Fruit fly (Drosophila melanogaster) whole organism, embryonic: ENCODE measurements around the gene CG43693.

Experiments
- Bgb ChIP-seq: fragments of 200-800 bp; sonication (Bioruptor generic); IDR thresholded peaks from 2 replicates; pipeline ENCODE4 v1.3.6; 2022; ENCODE audit warnings: missing biosample characterization, missing genetic modification characterization; ENCODE audit not compliant: partially characterized antibody
- CG13894 ChIP-seq: fragments of 200-800 bp; sonication (Bioruptor generic); optimal IDR thresholded peaks from 3 replicates; lab custom pipeline; 2018; ENCODE audit warnings: missing biosample characterization, mild to moderate bottlenecking, missing genetic modification characterization, moderate library complexity
- CG14860 ChIP-seq: fragments of 200-800 bp; sonication (Bioruptor generic); IDR thresholded peaks from 3 replicates; pipeline ENCODE4 v1.3.6; 2022; ENCODE audit warnings: missing biosample characterization, missing genetic modification characterization; ENCODE audit not compliant: partially characterized antibody
- CG15696 ChIP-seq: fragments of 200-800 bp; sonication (Bioruptor generic); optimal IDR thresholded peaks from 2 replicates; lab custom pipeline; 2019; ENCODE audit warnings: missing biosample characterization, mild to moderate bottlenecking, missing genetic modification characterization, moderate library complexity
- CG17359 ChIP-seq: fragments of 200-800 bp; sonication (Bioruptor generic); optimal IDR thresholded peaks from 3 replicates; lab custom pipeline; 2018; ENCODE audit warnings: missing biosample characterization, mild to moderate bottlenecking, missing genetic modification characterization, moderate library complexity
- CG18764 ChIP-seq: fragments of 200-800 bp; sonication (Bioruptor generic); optimal IDR thresholded peaks from 3 replicates; lab custom pipeline; 2016; ENCODE audit warnings: missing biosample characterization, missing genetic modification characterization
- CG34224 ChIP-seq: fragments of 200-800 bp; sonication (Bioruptor generic); IDR thresholded peaks from 3 replicates; pipeline ENCODE4 v1.3.6; 2022; ENCODE audit warnings: missing biosample characterization, missing genetic modification characterization; ENCODE audit not compliant: partially characterized antibody
- CG42726 ChIP-seq: fragments of 200-800 bp; sonication (Bioruptor generic); IDR thresholded peaks from 2 replicates; pipeline ENCODE4 v1.3.6; 2022; ENCODE audit warnings: missing biosample characterization, missing genetic modification characterization; ENCODE audit not compliant: partially characterized antibody
- CG6175 ChIP-seq: fragments of 200-800 bp; sonication (Bioruptor generic); IDR thresholded peaks from 3 replicates; pipeline ENCODE4 v1.3.6; 2022; ENCODE audit warnings: missing biosample characterization, missing genetic modification characterization
- CG8478 ChIP-seq: fragments of >200 bp; optimal IDR thresholded peaks from 2 replicates; lab custom pipeline; 2018
- CG8765 ChIP-seq: fragments of 200-800 bp; sonication (Bioruptor generic); IDR thresholded peaks from 2 replicates; pipeline ENCODE4 v1.3.6; 2022; ENCODE audit warnings: missing biosample characterization, missing genetic modification characterization
- CHES-1-like ChIP-seq: fragments of 200-800 bp; sonication (Bioruptor generic); optimal IDR thresholded peaks from 2 replicates; lab custom pipeline; 2016; ENCODE audit warnings: missing biosample characterization, missing genetic modification characterization
- D ChIP-seq, 2 experiments: fragments of 200-800 bp in 1 of 2; fragments of >200 bp in 1 of 2; sonication (Bioruptor generic) in 1 of 2; optimal IDR thresholded peaks; 2 replicates in 1 of 2; 3 replicates in 1 of 2; lab custom pipeline; 2017; ENCODE audit warnings: mild to moderate bottlenecking in 1 of 2, missing biosample characterization in 1 of 2, missing genetic modification characterization in 1 of 2, missing genetic modification reagents in 1 of 2
- Ets65A ChIP-seq: fragments of 200-800 bp; sonication (Bioruptor generic); peaks from one replicate; lab custom pipeline; 2016; ENCODE audit warnings: missing biosample characterization, missing genetic modification characterization
- HLH4C ChIP-seq: fragments of 200-800 bp; sonication (Bioruptor generic); IDR thresholded peaks from 3 replicates; pipeline ENCODE4 v1.3.6; 2022; ENCODE audit warnings: missing biosample characterization, missing genetic modification characterization; ENCODE audit not compliant: partially characterized antibody
- Hand ChIP-seq: fragments of 200-800 bp; sonication (Bioruptor generic); optimal IDR thresholded peaks from 2 replicates; lab custom pipeline; 2017; ENCODE audit warnings: mild to moderate bottlenecking, missing biosample characterization, missing genetic modification reagents, missing genetic modification characterization
- HmgD ChIP-seq: fragments of 200-800 bp; sonication (Bioruptor generic); optimal IDR thresholded peaks from 3 replicates; lab custom pipeline; 2016; ENCODE audit warnings: missing biosample characterization, missing genetic modification characterization
- Nf-YB ChIP-seq: fragments of 200-800 bp; sonication (Bioruptor generic); optimal IDR thresholded peaks from 3 replicates; lab custom pipeline; 2019; ENCODE audit warnings: missing biosample characterization, mild to moderate bottlenecking, missing genetic modification characterization, moderate library complexity
- Rfx ChIP-seq: fragments of 200-800 bp; sonication (Bioruptor generic); IDR thresholded peaks from 2 replicates; pipeline ENCODE4 v1.3.6; 2022; ENCODE audit warnings: missing biosample characterization, missing genetic modification characterization
- Trl ChIP-seq, 3 experiments: fragments of >200 bp in 2 of 3; fragments of 200-800 bp in 1 of 3; sonication (Bioruptor generic) in 1 of 3; optimal IDR thresholded peaks; 2 replicates in 1 of 3; 3 replicates in 2 of 3; lab custom pipeline; 2016 to 2017; ENCODE audit warnings: missing biosample characterization in 1 of 3, missing genetic modification characterization in 1 of 3
- ac ChIP-seq: fragments of 200-800 bp; sonication (Bioruptor generic); optimal IDR thresholded peaks from 3 replicates; lab custom pipeline; 2017; ENCODE audit warnings: missing biosample characterization, mild to moderate bottlenecking, missing genetic modification characterization
- bowl ChIP-seq: fragments of 200-800 bp; sonication (Bioruptor generic); IDR thresholded peaks from 2 replicates; pipeline ENCODE4 v1.3.6; 2022; ENCODE audit warnings: missing biosample characterization, missing genetic modification characterization
- cg ChIP-seq: fragments of 200-800 bp; sonication (Bioruptor generic); optimal IDR thresholded peaks from 3 replicates; lab custom pipeline; 2019; ENCODE audit warnings: missing biosample characterization, mild to moderate bottlenecking, missing genetic modification characterization, moderate library complexity
- chinmo ChIP-seq: fragments of 200-800 bp; sonication (Bioruptor generic); IDR thresholded peaks from 4 replicates; pipeline ENCODE4 v1.3.6; 2022; ENCODE audit warnings: missing biosample characterization, missing genetic modification characterization; ENCODE audit not compliant: partially characterized antibody
- corto ChIP-seq: fragments of 200-800 bp; sonication (Bioruptor generic); optimal IDR thresholded peaks from 2 replicates; lab custom pipeline; 2016; ENCODE audit warnings: missing biosample characterization, mild to moderate bottlenecking, missing genetic modification characterization, moderate library complexity
- fd102C ChIP-seq: fragments of 200-800 bp; sonication (Bioruptor generic); optimal IDR thresholded peaks from 2 replicates; lab custom pipeline; 2018; ENCODE audit warnings: missing biosample characterization, mild to moderate bottlenecking, missing genetic modification characterization, moderate library complexity
- ftz-f1 ChIP-seq: fragments of 200-800 bp; sonication (Bioruptor generic); optimal IDR thresholded peaks from 2 replicates; lab custom pipeline; 2016; ENCODE audit warnings: missing biosample characterization, missing genetic modification characterization
- gfzf ChIP-seq: fragments of 200-800 bp; sonication (Bioruptor generic); optimal IDR thresholded peaks from 2 replicates; lab custom pipeline; 2016; ENCODE audit warnings: missing biosample characterization, mild to moderate bottlenecking, missing genetic modification characterization, moderate library complexity
- kah ChIP-seq: fragments of 200-800 bp; sonication (Bioruptor generic); optimal IDR thresholded peaks from 2 replicates; lab custom pipeline; 2018; ENCODE audit warnings: missing biosample characterization, mild to moderate bottlenecking, missing genetic modification characterization
- klu ChIP-seq: fragments of 200-800 bp; sonication (Bioruptor generic); IDR thresholded peaks from 2 replicates; pipeline ENCODE4 v1.3.6; 2022; ENCODE audit warnings: missing biosample characterization, missing genetic modification characterization
- mld ChIP-seq: fragments of 200-800 bp; sonication (Bioruptor generic); IDR thresholded peaks from 3 replicates; pipeline ENCODE4 v1.3.6; 2022; ENCODE audit warnings: missing biosample characterization, missing genetic modification characterization; ENCODE audit not compliant: partially characterized antibody
- nerfin-2 ChIP-seq: fragments of 200-800 bp; sonication (Bioruptor generic); IDR thresholded peaks from 2 replicates; pipeline ENCODE4 v1.3.6; 2022; ENCODE audit warnings: missing biosample characterization, missing genetic modification characterization; ENCODE audit not compliant: partially characterized antibody
- nmo ChIP-seq: fragments of 200-800 bp; sonication (Bioruptor generic); optimal IDR thresholded peaks from 2 replicates; lab custom pipeline; 2018; ENCODE audit warnings: missing biosample characterization, mild to moderate bottlenecking, missing genetic modification characterization, moderate library complexity
- peb ChIP-seq: fragments of 200-800 bp; sonication (Bioruptor generic); IDR thresholded peaks from 2 replicates; pipeline ENCODE4 v1.3.6; 2022; ENCODE audit warnings: missing biosample characterization, missing genetic modification characterization
- pho ChIP-seq: fragments of 200-800 bp; sonication (Bioruptor generic); optimal IDR thresholded peaks from 2 replicates; lab custom pipeline; 2016; ENCODE audit warnings: missing biosample characterization, missing genetic modification characterization
- rib ChIP-seq: fragments of 200-800 bp; sonication (Bioruptor generic); IDR thresholded peaks from 2 replicates; pipeline ENCODE4 v1.3.6; 2022; ENCODE audit warnings: missing biosample characterization, missing genetic modification characterization
- sd ChIP-seq: fragments of 200-800 bp; sonication (Bioruptor generic); optimal IDR thresholded peaks from 3 replicates; lab custom pipeline; 2018; ENCODE audit warnings: missing biosample characterization, mild to moderate bottlenecking, missing genetic modification characterization, moderate library complexity
- sna ChIP-seq: fragments of 200-800 bp; sonication (Bioruptor generic); IDR thresholded peaks from 2 replicates; pipeline ENCODE4 v1.3.6; 2022; ENCODE audit warnings: missing biosample characterization, missing genetic modification characterization; ENCODE audit not compliant: partially characterized antibody
- sqz ChIP-seq: fragments of 200-800 bp; sonication (Bioruptor generic); optimal IDR thresholded peaks from 3 replicates; lab custom pipeline; 2018; ENCODE audit warnings: missing biosample characterization, mild to moderate bottlenecking, missing genetic modification characterization
- sr ChIP-seq: fragments of 200-800 bp; sonication (Bioruptor generic); IDR thresholded peaks from 3 replicates; pipeline ENCODE4 v1.3.6; 2022; ENCODE audit warnings: missing biosample characterization, missing genetic modification characterization
- tio ChIP-seq: fragments of 200-800 bp; sonication (Bioruptor generic); optimal IDR thresholded peaks from 2 replicates; lab custom pipeline; 2017; ENCODE audit warnings: missing biosample characterization, missing genetic modification characterization, inconsistent platforms
- tll ChIP-seq, 2 experiments: fragments of 200-800 bp in 1 of 2; fragments of >200 bp in 1 of 2; sonication (Bioruptor generic) in 1 of 2; optimal IDR thresholded peaks; 2 replicates each; lab custom pipeline; 2017 to 2019; ENCODE audit warnings: missing biosample characterization in 2 of 2, missing genetic modification characterization in 2 of 2, mild to moderate bottlenecking in 1 of 2, moderate library complexity in 1 of 2
- tup ChIP-seq: fragments of 200-800 bp; sonication (Bioruptor generic); optimal IDR thresholded peaks from 2 replicates; lab custom pipeline; 2016; ENCODE audit warnings: missing biosample characterization, mild to moderate bottlenecking, missing genetic modification characterization, moderate library complexity
- vnd ChIP-seq: fragments of 200-800 bp; sonication (Bioruptor generic); IDR thresholded peaks from 3 replicates; pipeline ENCODE4 v1.3.6; 2022; ENCODE audit warnings: missing biosample characterization, missing genetic modification characterization; ENCODE audit not compliant: partially characterized antibody
- vvl ChIP-seq: fragments of 200-800 bp; sonication (Bioruptor generic); IDR thresholded peaks from 2 replicates; pipeline ENCODE4 v1.3.6; 2022; ENCODE audit warnings: missing biosample characterization, missing genetic modification characterization
- z ChIP-seq: fragments of 200-800 bp; sonication (Bioruptor generic); IDR thresholded peaks from 3 replicates; pipeline ENCODE4 v1.3.6; 2022; ENCODE audit warnings: missing biosample characterization, missing genetic modification characterization

CG43693 gene

DNA sequence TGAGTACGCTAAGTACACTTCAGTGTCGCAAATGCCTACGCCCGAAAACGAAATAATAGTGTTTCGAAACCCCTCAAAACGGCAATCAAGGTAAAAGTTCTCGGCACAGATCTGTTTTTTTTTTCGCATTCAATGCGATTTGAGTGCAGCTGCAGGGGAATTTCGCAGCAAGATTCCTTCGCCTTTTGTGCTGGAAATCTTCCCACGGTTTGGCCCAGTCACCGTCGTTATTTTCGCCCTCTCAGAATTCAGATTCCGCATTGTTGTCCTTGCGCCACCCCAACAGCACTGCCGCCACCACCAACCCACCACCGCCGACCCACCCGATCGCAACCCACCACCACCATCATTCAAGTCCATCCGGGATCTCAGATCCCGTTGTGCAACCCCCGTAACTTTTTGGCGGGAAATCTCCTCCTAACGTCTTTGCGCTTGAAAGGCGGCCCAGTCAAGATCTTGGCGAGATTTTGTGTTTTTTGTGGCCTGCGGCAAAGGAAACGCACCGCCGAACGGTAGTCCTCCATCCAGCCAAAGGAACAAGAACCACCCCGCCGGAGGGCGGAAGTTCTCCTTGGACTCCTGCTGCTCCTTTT lies 39.5 kb downstream of the CG43693 start (continued):
- TF ChIP-seq klu (GFP tag; lab: Robert Waterston, UW) (peak; percentile 48; the same call in 1 of the 2 replicates), mld (GFP tag; lab: Robert Waterston, UW) (peak; percentile 80), fd102C (no peak), CG13894 (tag; lab: Kevin White, UChicago) (no peak), Bgb (GFP tag; lab: Robert Waterston, UW) (peak; percentile 76; the same call in 1 of the 2 replicates), sd (tag; lab: Kevin White, UChicago) (peak; percentile 81), nmo (GFP tag; lab: Kevin White, UChicago) (peak; percentile 26), CG42726 (GFP tag; lab: Robert Waterston, UW) (peak; percentile 73; the same call in 1 of the 2 replicates), sna (no peak), CG14860 (peak; percentile 73), HLH4C (GFP tag; lab: Robert Waterston, UW) (peak; percentile 53; the same call in 2 of the 3 replicates)

- peak; percentile 53 for TF ChIP-seq corto (GFP tag; lab: Kevin White, UChicago)
- TF ChIP-seq tll (GFP tag; optimal IDR thresholded peaks at IDR 0.05; lab: Kevin White, UChicago), result peak in 1 of 2 experiments; percentile 26
- 0 out of 3 replicates have a peak, but pooled peaks have one; percentile 45 for TF ChIP-seq vnd (GFP tag; lab: Robert Waterston, UW)
- TF ChIP-seq D (optimal IDR thresholded peaks at IDR 0.05; lab: Kevin White, UChicago), result peak; percentile 78
- TF ChIP-seq D (GFP tag; optimal IDR thresholded peaks at IDR 0.05; lab: Kevin White, UChicago), result no peak
- peak; percentile 38 for TF ChIP-seq Ets65A
- TF ChIP-seq CG15696, result no peak
- no peak for TF ChIP-seq tup (GFP tag; lab: Kevin White, UChicago)
- TF ChIP-seq Nf-YB (GFP tag; lab: Kevin White, UChicago), result peak; percentile 98
- TF ChIP-seq bowl, result no peak; the same call in 1 of the 2 replicates
- TF ChIP-seq sqz (GFP tag; lab: Kevin White, UChicago), result peak; percentile 98
- TF ChIP-seq CG18764 (GFP tag; lab: Kevin White, UChicago), result no peak
- TF ChIP-seq CG17359 (tag; lab: Kevin White, UChicago), result peak; percentile 0
- 0 out of 2 replicates have a peak, but pooled peaks have one; percentile 17 for TF ChIP-seq peb (GFP tag; lab: Robert Waterston, UW)
- TF ChIP-seq vvl, result peak; percentile 55; the same call in 1 of the 2 replicates
- TF ChIP-seq HmgD (GFP tag; lab: Kevin White, UChicago), result peak; percentile 60
- TF ChIP-seq CG8478 (lab: Kevin White, UChicago), result peak; percentile 99
- no peak for TF ChIP-seq tio (GFP tag; lab: Kevin White, UChicago)
- peak; percentile 25; the same call in 1 of the 2 replicates for TF ChIP-seq Rfx (GFP tag; lab: Robert Waterston, UW)
- peak; percentile 54 for TF ChIP-seq ftz-f1 (GFP tag; lab: Kevin White, UChicago)
- TF ChIP-seq Hand, result no peak
- TF ChIP-seq nerfin-2 (GFP tag; lab: Robert Waterston, UW), result peak; percentile 68
- TF ChIP-seq pho (GFP tag; lab: Kevin White, UChicago), result peak; percentile 8
- TF ChIP-seq CG6175 (GFP tag; lab: Robert Waterston, UW), result 0 out of 3 replicates have a peak, but pooled peaks have one; percentile 19
- TF ChIP-seq cg (GFP tag; lab: Kevin White, UChicago), result peak; percentile 100
- peak; percentile 49 for TF ChIP-seq ac (GFP tag; lab: Kevin White, UChicago)
- peak; percentile 8 for TF ChIP-seq kah (GFP tag; lab: Kevin White, UChicago)
- TF ChIP-seq z (GFP tag; lab: Robert Waterston, UW), result peak; percentile 70; the same call in 2 of the 3 replicates
- no peak for TF ChIP-seq CHES-1-like (GFP tag; lab: Kevin White, UChicago)
- TF ChIP-seq CG8765, result 0 out of 2 replicates have a peak, but pooled peaks have one; percentile 24
- TF ChIP-seq gfzf (GFP tag; lab: Kevin White, UChicago), result no peak
- TF ChIP-seq Trl (optimal IDR thresholded peaks at IDR 0.05; lab: Kevin White, UChicago), result peak; percentile 97 to 99
- TF ChIP-seq Trl (GFP tag; optimal IDR thresholded peaks at IDR 0.05; lab: Kevin White, UChicago), result peak; percentile 39
- peak; percentile 47 for TF ChIP-seq CG34224 (GFP tag; lab: Robert Waterston, UW)
- peak; percentile 82 for TF ChIP-seq sr
- peak; percentile 97 for TF ChIP-seq chinmo (GFP tag; lab: Robert Waterston, UW)
- peak; percentile 53; the same call in 1 of the 2 replicates for TF ChIP-seq rib
Observed at dm6 chr3L:11010410-11010827, 40.8 kb downstream of the CG43693 start.
